Worm (Caenorhabditis elegans): Measurements from ENCODE around the gene T24D8.6.
A peak's percentile ranks its signal among the peaks of the same experiment; 100 is the strongest.

The T24D8.6 gene

ce11 chrX:2362872-2363271, 2.9 kb downstream of the T24D8.6 start:
- no peak for TF ChIP-seq elt-3 (tag; optimal IDR thresholded peaks at IDR 0.05)
- no peak for TF ChIP-seq nhr-6 (tag; optimal IDR thresholded peaks at IDR 0.05)
- TF ChIP-seq ama-1 (optimal IDR thresholded peaks at IDR 0.05) = no peak
- TF ChIP-seq nhr-237 (tag; optimal IDR thresholded peaks at IDR 0.05) = no peak
- TF ChIP-seq ztf-1 (GFP tag; conservative IDR thresholded peaks at IDR 0.05) = no peak
- TF ChIP-seq ztf-11 (tag; optimal IDR thresholded peaks at IDR 0.05) = no peak
- no peak for TF ChIP-seq blmp-1 (tag; optimal IDR thresholded peaks at IDR 0.05; ENCODE audit: insufficient read depth)
- TF ChIP-seq aly-2 (tag; optimal IDR thresholded peaks at IDR 0.05) = no peak
- no peak for TF ChIP-seq mab-5 (tag; optimal IDR thresholded peaks at IDR 0.05)
- TF ChIP-seq nhr-21 (tag; optimal IDR thresholded peaks at IDR 0.05) = no peak
- TF ChIP-seq F13H6.1 (tag; optimal IDR thresholded peaks at IDR 0.05) = no peak
- TF ChIP-seq ceh-16 (tag; optimal IDR thresholded peaks at IDR 0.05) = no peak
- no peak for TF ChIP-seq peb-1 (tag; optimal IDR thresholded peaks at IDR 0.05)
- no peak for TF ChIP-seq mdl-1 (tag; optimal IDR thresholded peaks at IDR 0.05)
- TF ChIP-seq nhr-10 (tag; optimal IDR thresholded peaks at IDR 0.05) = no peak

- TF ChIP-seq elt-1 (tag; optimal IDR thresholded peaks at IDR 0.05) (no peak), F13H6.1 (tag; optimal IDR thresholded peaks at IDR 0.05) (no peak), gmeb-1 (tag; optimal IDR thresholded peaks at IDR 0.05) (no peak), lsy-2 (tag; optimal IDR thresholded peaks at IDR 0.05) (no peak), sma-3 (GFP tag; optimal IDR thresholded peaks at IDR 0.05) (no peak), sem-4 (tag; optimal IDR thresholded peaks at IDR 0.05) (no peak)
These were observed 6.0 kb downstream of the T24D8.6 start, which contains the start of gene lgc-40 for ce11 chrX:2359797-2360196. Gene lgc-40 (plus strand): TSS chrX:2360097.

- no peak for TF ChIP-seq ZK546.5 (tag; optimal IDR thresholded peaks at IDR 0.05)
- TF ChIP-seq crh-2 (tag; optimal IDR thresholded peaks at IDR 0.05) = no peak
- TF ChIP-seq nhr-25 (tag; optimal IDR thresholded peaks at IDR 0.05) = no peak
- TF ChIP-seq nhr-11 (tag; optimal IDR thresholded peaks at IDR 0.05) = no peak
- no peak for TF ChIP-seq mdl-1 (tag; optimal IDR thresholded peaks at IDR 0.05)
- no peak for TF ChIP-seq dmd-4 (tag; optimal IDR thresholded peaks at IDR 0.05)
- no peak for TF ChIP-seq gmeb-1 (tag; optimal IDR thresholded peaks at IDR 0.05)
- TF ChIP-seq unc-55 (GFP tag; optimal IDR thresholded peaks at IDR 0.05) = no peak
- TF ChIP-seq egl-27 (tag; optimal IDR thresholded peaks at IDR 0.05) = no peak
- no peak for TF ChIP-seq ceh-82 (tag; optimal IDR thresholded peaks at IDR 0.05)
- TF ChIP-seq ztf-1 (GFP tag; conservative IDR thresholded peaks at IDR 0.05) = no peak
These were observed 12.9 kb downstream of the T24D8.6 start for ce11 chrX:2352929-2353328.

ce11 chrX:2347962-2348361, 17.8 kb downstream of the T24D8.6 start:
- TF ChIP-seq ama-1 (optimal IDR thresholded peaks at IDR 0.05) (no peak), nhr-129 (tag; optimal IDR thresholded peaks at IDR 0.05) (peak; percentile 63)

ce11 chrX:2344666-2345065, 21.1 kb downstream of the T24D8.6 start, which contains the start of gene nlp-2:
Gene nlp-2 (minus strand): TSS chrX:2344766.
- no peak for TF ChIP-seq unc-39 (tag; optimal IDR thresholded peaks at IDR 0.05)
- TF ChIP-seq nhr-23 (tag; optimal IDR thresholded peaks at IDR 0.05) = no peak
- TF ChIP-seq mab-5 (tag; optimal IDR thresholded peaks at IDR 0.05) = no peak
- TF ChIP-seq nhr-10 (tag; optimal IDR thresholded peaks at IDR 0.05) = no peak
- no peak for TF ChIP-seq Y55F3AM.14 (GFP tag; optimal IDR thresholded peaks at IDR 0.05)
- no peak for TF ChIP-seq alr-1 (tag; optimal IDR thresholded peaks at IDR 0.05)
- TF ChIP-seq C34F6.9 (tag; optimal IDR thresholded peaks at IDR 0.05) = no peak
- no peak for TF ChIP-seq snpc-4 (tag; optimal IDR thresholded peaks at IDR 0.05)
- no peak for TF ChIP-seq egl-27 (tag; optimal IDR thresholded peaks at IDR 0.05)
- no peak for TF ChIP-seq zag-1 (tag; optimal IDR thresholded peaks at IDR 0.05)
- no peak for TF ChIP-seq blmp-1 (tag; optimal IDR thresholded peaks at IDR 0.05; ENCODE audit: insufficient read depth)
- no peak for TF ChIP-seq ceh-16 (tag; optimal IDR thresholded peaks at IDR 0.05)
- no peak for TF ChIP-seq peb-1 (tag; optimal IDR thresholded peaks at IDR 0.05)
- TF ChIP-seq mdl-1 (tag; optimal IDR thresholded peaks at IDR 0.05) = no peak
- no peak for TF ChIP-seq mbf-1 (tag; optimal IDR thresholded peaks at IDR 0.05)
